Fruit fly (Drosophila melanogaster): ENCODE results near the gene CG5612.

dm6 chr3R:27661389-27661788 is 35.6 kb upstream of the CG5612 start:
- TF ChIP-seq CG9139 (GFP tag; optimal IDR thresholded peaks at IDR 0.05): no peak
- TF ChIP-seq CG16779 (tag; optimal IDR thresholded peaks at IDR 0.05): no peak
- no peak for TF ChIP-seq topi (GFP tag; optimal IDR thresholded peaks at IDR 0.05)
- no peak for TF ChIP-seq dsx (GFP tag; optimal IDR thresholded peaks at IDR 0.05; ENCODE audit: poor library complexity, severe bottlenecking)
- TF ChIP-seq CG11294 (GFP tag; IDR thresholded peaks at IDR 0.05): no peak
- no peak for TF ChIP-seq ss (GFP tag; optimal IDR thresholded peaks at IDR 0.05)
- TF ChIP-seq Gug (GFP tag; IDR thresholded peaks at IDR 0.05): no peak
- TF ChIP-seq lz (GFP tag; optimal IDR thresholded peaks at IDR 0.05): no peak
- no peak for TF ChIP-seq Eip75B (GFP tag; optimal IDR thresholded peaks at IDR 0.05)
- TF ChIP-seq CG6854 (GFP tag; optimal IDR thresholded peaks at IDR 0.05): no peak
